Fruit fly (Drosophila melanogaster) whole organism: ENCODE measurements around the gene CG14286.

ENCODE experiments used
- CG8478 ChIP-seq: fragments of >200 bp; optimal IDR thresholded peaks from 2 replicates; lab custom pipeline; 2018; ENCODE audit warnings: inconsistent platforms
- Dll ChIP-seq: fragments of >200 bp; optimal IDR thresholded peaks from 2 replicates; lab custom pipeline; 2017
- pan ChIP-seq: fragments of >200 bp; optimal IDR thresholded peaks from 2 replicates; lab custom pipeline; 2017
- psq ChIP-seq: fragments of >200 bp; optimal IDR thresholded peaks from 2 replicates; lab custom pipeline; 2017
- usp ChIP-seq: fragments of >200 bp; optimal IDR thresholded peaks from 2 replicates; lab custom pipeline; 2017; ENCODE audit warnings: missing biosample characterization, missing genetic modification characterization, mixed read lengths

dm6 chr3R:18986089-18986887, 37.6 kb upstream of the CG14286 start:
- TF ChIP-seq pan (lab: Kevin White, UChicago) (no peak), usp (no peak), Dll (lab: Kevin White, UChicago) (no peak), psq (lab: Kevin White, UChicago) (no peak), CG8478 (lab: Kevin White, UChicago) (no peak)
